Worm (Caenorhabditis elegans): ENCODE measurements around the gene C13F10.6.

DNA sequence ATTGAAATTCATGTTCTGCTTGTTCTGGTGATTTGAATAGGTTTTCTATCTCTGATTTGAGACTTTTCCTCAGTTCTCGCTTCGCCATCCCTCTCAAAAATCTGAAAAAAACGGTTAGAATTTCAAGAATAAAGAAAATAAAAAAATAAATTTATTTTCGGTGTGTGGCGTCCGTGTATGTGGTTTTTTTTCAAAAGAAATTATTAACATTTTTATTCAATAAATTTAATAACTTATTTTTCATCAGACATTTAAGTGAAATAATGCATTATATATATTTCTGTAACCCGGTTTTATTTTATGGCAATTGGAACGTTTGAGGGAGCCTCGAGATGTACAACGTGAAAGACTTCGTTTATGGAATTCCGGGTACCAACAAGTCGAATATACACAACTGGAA is 13.9 kb upstream of the C13F10.6 start, which contains the start of gene C05C8.5:
- no peak for TF ChIP-seq sptf-1 (tag; optimal IDR thresholded peaks at IDR 0.05)
- no peak for TF ChIP-seq nhr-237 (tag; optimal IDR thresholded peaks at IDR 0.05)
- no peak for TF ChIP-seq nhr-11 (tag; optimal IDR thresholded peaks at IDR 0.05)
